Fruit fly (Drosophila melanogaster) ovary, adult (tissue): ENCODE measurements around the gene Nle.
A peak's percentile ranks its signal among the peaks of the same experiment; 100 is the strongest.

Experiments
- CG17801 ChIP-seq: fragments of 200-800 bp; optimal IDR thresholded peaks from 2 replicates; lab custom pipeline; 2019; ENCODE audit warnings: missing biosample characterization, mild to moderate bottlenecking, missing genetic modification characterization, moderate library complexity; ENCODE audit not compliant: partially characterized antibody

The Nle gene

DNA sequence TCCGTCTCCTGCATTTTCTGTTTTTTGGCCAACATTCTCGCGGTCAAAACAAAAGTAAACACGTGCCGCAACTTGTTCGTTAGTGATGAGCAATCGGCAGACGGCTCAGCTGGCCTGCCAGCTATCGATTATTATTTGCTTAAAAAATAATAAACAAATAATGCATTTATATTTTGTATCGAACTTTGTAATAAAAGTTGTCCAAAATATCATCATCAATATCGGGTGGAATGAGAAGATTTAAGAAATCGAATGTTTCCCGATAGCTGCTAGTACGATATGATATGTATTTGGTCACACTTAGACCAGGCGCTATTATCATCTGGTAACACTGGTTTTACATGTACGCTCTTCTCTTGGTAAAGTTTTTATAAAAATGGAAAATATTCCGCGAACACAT is at the start of gene Nle, which contains the start of gene Sf3b1:
Gene Nle (minus strand): TSS at position 92 of the 400 bp plus-strand sequence.
Gene Sf3b1 (plus strand): TSS at position 311 of the 400 bp plus-strand sequence.
- TF ChIP-seq CG17801: peak; percentile 28

DNA sequence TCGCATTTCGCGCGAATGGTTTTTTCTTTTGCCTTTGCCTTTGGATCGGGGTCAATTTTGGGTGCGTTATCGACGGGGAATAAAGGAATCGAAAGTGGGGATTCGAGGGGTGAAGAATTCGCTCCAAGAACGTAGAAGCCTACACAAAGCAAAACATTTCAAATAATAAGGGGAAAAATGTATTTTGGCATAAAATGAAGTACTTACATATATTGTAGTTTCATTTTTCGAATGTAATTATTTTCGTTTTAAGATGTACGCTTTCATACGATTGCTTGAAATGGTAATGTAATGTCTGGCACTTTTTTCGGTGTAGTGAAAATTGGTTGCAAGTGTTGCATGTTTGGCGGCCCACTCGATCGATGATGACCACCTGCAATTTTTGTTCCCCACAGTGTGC is 47.1 kb upstream of the Nle start:
- TF ChIP-seq CG17801: no peak

DNA sequence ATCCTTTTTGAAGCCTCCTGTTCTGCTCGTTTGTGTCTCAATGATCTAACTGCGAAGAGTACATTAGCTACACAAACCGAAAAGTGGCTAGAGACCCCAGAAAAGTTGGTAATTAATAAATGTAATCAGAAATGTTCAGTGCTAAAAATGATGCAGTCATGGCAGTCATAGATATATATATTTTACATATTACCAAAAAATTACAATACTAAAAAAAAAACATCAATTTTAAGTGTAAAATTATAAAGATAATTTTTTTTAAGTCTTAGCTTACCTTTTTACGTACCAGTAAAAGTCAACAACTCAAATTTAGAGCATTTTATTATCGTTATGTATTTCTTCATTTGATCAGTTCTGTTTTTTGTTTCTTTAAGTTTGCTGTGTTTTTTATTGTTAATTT is 44.9 kb upstream of the Nle start:
- no peak for TF ChIP-seq CG17801

DNA sequence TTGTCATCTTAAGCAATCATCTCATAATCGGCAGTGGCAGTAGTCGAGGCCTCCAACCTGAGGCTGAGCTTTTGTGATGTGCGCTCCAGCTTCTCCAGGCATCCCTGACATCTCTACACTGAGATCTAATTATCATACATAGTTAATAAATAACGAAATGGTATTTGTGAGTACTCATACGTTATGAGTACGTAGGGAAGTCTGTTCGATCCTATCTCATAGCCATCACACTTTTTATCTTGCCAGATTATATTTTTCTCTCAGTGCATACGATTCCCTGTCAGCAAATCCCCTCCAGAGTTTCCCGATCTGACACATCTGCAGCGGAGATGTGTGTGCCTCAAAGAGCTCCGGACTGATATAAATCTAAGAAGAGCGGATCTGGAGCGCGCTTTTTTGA is 41.6 kb upstream of the Nle start:
- TF ChIP-seq CG17801: no peak

DNA sequence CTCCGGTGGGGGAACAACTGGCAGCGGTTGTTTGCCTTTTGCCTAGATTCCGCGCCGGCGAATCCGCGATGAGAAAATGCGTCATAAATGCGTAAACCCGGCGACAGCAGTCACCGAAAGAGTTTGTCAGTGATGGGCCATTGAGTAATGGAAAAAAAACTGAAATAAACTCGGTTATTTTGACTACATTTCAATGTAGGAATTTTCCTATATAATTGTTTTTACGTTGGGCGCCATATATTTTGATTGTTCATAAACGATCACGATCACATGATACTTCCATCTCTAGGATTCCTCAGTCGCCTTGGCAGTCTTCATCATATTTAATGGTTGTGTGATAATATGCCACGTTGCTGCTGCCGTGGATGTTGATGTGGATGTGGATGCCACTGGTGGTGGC is 40.2 kb upstream of the Nle start:
- TF ChIP-seq CG17801: no peak

DNA sequence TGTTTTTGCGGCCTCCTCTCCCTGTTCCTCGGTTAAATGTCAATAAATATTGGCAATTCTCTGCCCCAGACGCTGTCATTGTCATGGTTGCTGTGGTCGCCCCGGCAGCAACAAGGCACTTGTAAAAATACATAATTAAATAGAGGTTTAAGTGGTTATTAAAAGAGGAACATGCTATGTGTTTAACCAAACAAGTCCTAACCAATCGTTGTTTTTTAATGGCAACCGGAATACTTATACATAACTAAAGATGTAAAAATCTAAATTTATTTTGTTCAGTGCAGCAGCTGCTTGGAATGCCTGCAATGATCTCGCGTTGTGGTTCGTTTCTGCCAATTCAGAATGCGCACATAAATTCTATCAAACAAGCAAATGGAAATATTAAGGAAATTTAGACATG is 39.0 kb upstream of the Nle start:
- no peak for TF ChIP-seq CG17801

DNA sequence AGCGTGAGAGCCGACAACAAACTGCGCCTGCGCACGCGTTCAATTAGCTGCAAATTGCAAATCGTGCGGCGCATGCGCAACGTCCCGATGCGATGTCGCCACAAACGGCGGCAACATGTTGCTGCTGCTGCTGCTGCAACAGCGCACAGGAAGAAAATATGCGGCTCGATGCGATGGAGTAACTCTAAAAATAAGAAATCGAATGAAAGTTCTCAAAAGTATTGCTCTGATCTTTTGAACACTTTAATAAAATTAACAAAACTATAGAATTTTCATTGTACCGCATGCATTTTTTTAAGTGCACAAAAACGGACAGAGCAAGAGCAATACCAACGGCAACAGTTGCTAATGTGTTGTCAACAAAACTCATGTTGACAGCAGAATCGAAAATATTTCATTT is 38.2 kb upstream of the Nle start:
- no peak for TF ChIP-seq CG17801

DNA sequence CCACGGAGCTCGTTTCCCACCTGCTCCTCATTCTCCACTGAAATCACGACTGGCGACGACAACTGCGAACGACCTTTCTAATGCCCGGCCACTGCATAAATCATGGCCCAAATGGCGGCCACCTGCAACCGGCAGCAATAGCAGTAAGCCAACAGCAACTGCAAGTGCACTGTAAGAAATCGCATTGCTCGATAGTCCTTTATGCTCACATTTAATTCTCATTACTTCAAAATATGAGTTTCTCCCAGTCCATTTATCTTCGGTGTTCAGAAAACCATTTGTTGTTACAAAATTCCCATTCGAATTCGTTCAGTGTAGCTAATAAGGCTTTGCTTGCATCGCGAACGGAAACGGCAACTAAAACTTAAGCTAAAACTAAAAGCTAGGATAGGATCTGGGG is 36.1 kb upstream of the Nle start:
- no peak for TF ChIP-seq CG17801

DNA sequence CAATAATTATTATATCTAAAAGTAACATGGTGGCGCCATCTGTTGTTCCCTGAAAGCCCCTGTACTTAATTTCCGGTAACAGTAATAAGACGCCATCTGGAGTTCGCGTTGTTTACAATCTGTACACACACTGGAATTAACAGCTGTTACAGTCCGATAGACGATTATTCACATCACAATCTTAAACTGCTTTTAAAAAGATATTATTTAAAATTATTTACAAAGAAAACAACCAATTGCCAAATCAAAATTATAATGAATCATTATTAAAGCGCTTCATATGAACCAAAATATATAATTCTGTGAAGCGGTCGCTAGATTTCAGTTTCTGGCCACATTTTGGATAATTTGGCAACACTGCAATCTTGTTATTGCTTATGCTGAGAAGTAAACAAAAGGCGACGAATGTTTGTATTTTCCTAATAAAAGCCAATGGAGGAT is 34.5 kb upstream of the Nle start, which contains the start of gene CG13689:
Gene CG13689 (plus strand): TSS at position 375 of the 441 bp plus-strand sequence.
- peak; percentile 2 for TF ChIP-seq CG17801

DNA sequence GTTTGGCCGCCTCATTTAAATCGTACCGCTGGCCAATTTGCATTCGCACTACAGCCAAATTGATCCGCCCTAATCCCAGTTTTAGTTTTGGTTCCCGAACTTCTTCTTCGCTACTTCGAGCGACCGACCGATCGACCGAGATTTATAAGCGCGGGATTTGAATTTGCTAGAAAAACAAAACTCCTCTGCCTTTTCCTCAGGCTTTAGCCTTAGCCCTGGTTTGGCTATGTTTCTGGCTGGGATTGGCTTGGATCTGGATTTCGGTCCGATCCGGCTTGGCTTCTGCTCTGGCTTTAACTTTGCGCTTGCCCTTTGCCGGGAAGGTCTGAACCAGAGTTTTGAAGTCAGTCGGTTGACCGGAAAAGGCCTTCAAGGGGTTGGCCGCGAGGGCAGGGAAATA is 33.9 kb upstream of the Nle start:
- TF ChIP-seq CG17801: no peak

DNA sequence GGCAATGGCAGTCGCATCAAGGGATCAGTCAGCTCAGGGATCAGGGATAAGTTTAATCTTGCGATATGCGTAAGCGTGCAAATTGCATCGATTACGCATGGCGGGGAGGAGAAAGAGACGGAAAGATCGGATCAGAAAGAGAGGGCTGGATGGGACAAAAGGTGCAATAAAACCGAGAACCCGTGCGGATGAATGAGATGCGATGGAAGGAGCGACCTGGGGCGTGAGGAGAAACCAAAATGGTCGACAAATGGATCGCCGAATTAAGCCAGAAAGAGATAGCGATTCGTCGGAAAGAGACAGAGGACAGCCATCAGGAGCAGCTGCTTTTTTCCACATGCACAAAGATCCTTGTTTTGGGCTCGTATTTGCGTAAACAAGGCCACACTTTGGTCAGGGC is 29.9 kb upstream of the Nle start:
- no peak for TF ChIP-seq CG17801

DNA sequence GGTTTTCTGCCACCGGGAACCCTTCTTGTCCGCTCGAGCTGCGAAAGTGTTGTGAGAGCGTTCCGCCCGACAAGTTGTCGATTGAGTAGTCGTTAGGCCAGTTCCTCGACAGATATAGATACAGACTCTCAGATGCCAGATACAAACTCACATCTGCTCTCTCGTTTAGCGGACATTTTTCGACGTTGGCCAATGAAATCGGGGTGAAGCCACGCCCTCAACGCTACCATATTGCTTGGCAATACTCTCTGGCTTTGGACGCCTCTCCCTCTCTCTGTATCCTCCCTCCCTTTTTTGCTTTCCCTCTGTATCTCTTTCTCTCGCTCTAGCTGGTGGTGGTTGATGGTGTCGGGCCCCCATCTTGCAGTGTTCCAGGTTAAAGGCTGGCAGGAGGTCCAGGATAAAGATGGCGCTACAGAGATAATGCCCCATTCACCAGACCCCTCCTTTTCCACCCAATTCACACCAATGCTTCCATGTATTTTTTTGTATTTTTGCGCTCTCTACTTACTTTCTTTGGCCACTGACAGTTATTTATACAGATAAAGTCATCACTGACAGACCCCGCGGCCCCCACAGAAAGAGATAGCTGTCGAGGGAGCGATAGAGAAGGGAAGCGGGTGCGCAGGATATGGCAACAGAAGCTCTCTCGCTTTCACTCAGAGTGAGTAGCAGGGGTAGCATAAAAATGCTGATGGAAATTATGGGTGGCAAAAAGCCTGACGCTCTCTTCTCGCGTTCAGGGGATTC is 26.9 kb upstream of the Nle start, which contains the start of gene Gsc:
Gene Gsc (minus strand): TSS at position 51 of the 750 bp plus-strand sequence.
- no peak for TF ChIP-seq CG17801

DNA sequence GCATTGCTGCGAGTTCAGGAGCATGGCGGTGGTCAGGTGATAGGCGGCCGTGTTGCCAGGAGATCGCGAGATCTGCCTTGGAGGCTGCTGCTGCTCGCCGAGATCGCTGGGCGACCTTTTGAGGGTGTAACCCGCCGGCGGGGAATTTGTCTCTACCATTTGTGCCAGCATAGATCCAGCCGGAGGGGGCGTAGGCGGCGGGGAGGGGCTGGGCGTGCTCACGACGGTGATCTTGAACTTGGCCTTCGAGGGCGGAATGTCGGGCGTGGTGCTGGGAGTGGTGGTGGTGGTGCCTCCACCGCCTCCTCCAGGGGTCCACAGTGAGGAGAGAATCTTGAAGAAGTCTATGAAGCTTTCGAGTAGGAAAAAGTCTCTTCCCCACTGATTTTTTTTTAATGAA is 26.1 kb upstream of the Nle start:
- no peak for TF ChIP-seq CG17801

DNA sequence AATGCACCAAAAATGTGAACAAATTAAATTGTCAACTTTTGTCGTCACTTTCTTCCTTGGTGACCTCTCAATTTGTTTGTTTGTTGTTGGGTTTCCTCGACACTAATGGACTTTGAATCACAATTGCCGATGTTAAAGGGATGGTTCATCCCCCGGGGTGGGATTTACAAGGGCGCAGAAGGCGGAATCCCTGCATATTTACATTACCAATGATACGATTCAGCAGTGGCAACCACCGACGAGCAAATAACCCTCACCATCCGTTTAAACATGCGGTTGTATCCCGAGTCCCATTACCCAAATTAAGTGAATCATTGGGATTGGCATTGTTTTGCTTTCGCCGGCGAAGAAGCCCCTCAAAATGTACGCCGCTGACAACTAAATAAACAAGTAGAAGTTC is 23.6 kb upstream of the Nle start:
- no peak for TF ChIP-seq CG17801

DNA sequence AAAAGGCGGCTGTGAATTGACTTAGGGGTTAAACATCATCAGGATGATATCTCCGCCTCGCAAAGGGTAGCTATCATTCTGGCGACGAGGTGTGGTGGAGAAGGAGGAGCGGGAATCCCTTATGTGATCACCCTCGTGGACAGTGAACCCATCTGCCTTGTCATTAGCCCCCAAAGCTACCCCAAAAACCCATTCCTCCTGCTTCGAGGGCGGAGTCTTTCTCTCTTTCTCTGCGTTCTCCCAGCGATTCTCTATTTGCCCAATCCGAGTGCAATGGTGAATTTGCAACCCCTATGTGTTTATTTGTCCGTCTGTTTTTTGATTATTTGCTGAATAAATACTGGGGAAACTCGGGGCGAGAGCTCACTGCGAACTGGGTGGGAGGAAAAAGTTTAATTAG is 17.3 kb upstream of the Nle start:
- no peak for TF ChIP-seq CG17801

DNA sequence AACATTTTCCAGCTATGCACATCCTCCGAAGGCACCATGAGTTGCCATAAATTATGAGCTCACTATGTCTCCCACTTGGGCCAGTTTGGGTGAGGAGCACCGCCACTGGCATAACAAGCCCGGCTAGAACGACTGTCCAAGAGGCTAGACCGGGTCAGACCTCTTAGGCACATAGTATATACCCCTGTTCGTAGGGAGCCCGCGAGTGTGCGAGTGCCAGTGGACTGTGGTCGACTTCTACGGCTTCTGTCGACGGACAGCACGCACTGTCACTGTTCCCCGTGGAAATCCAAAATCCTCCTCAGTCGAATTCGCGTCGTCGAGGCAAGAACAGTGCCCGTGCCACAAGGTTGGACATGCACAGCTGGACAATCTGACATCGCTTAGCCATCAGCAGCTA is 9.3 kb upstream of the Nle start, which contains the start of gene Pph13:
Gene Pph13 (plus strand): TSS at position 301 of the 400 bp plus-strand sequence.
- no peak for TF ChIP-seq CG17801

DNA sequence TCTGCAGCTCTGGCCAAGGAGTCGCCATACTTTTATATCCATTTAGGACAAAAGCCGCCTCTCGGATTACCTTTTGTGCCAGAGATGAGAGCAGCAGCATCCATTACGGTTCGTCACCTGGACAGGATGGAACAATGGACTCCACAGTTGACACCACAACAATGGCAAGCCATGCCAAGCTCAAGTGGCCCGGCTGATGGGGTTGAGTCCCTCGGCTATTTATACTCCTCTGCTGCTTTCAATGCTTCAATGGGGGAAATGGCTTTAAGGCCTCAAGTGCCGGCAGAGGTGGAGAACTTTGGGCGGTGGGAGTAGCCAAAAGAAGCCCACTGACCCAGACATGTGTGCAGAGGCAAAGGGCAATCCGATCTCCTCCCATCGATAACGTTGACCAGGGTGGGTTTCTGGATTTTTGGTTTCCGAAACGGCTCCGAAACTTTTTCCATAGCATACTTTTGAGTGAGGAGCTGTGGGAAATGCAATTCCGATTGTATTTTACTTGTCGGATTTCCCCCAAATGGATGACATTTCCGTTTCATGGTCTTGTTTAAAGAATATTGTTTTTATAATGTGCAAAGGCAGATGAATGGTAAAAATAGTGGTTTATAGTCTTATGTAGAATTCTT is 8.8 kb upstream of the Nle start, which contains the start of gene Ptth:
Gene Ptth (minus strand): TSS at position 338 of the 626 bp plus-strand sequence.
- no peak for TF ChIP-seq CG17801

DNA sequence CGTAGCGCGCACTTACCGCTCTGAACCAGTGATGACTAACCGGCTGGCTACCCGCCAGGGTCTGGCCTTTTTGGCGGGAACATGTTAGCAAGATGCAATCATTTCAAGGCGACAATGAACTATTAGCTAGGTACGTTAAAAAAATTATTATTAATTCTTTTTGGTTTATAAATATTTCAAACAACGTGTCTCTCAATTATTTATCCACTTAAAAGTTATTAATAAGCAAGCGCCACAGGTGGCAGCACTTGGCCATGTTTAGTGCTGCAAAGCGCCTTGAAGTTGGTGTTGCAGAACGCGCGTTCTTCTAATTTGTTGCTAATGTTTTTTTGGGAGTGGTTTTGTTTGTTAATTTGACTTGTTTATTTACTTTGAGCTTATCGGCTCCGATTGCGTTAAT is 6.3 kb upstream of the Nle start, which contains the start of the genes Ipk2 and cold:
Gene Ipk2 (minus strand): TSS at position 39 of the 400 bp plus-strand sequence.
Gene cold (plus strand): TSS at position 66 of the 400 bp plus-strand sequence.
- TF ChIP-seq CG17801: peak; percentile 81
